Comparison of ENCODE assay signal across 1 fruit fly cellular context in the genomic region with DNA sequence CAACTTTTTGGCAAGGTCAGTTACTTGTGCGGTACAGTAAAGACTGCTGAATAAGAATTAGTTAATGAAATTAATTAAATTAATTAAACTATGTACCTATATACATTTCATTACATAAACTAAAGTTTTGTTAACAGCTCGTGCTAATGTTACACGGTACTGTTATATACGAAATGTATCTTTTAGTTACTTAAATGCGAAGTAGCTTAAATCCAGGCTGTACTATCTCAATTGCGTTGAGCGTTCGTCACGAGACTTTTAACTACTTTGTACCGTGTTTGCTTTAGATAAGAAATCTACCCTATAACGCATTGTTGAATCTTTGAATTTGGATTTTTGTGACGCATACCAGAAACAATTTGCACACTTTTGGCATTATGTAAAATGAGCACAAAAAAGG.
A peak's percentile ranks its signal among the peaks of the same experiment; 100 is the strongest.
TF ChIP-seq lines count a peak whose summit lies in the region.

No protein-coding gene starts in this region.

TF ChIP-seq in whole organism, embryonic, 481 proteins besides CTCF, POLR2A, EP300 and RAD21 (continued from another document and continues in another):
- peak; percentile 11 for TF ChIP-seq CG18476 (GFP tag; optimal IDR thresholded peaks at IDR 0.05; lab: Kevin White, UChicago)
- TF ChIP-seq Hr3 (GFP tag; optimal IDR thresholded peaks at IDR 0.05; lab: Kevin White, UChicago) = no peak
- no peak for TF ChIP-seq Dfd (GFP tag; optimal IDR thresholded peaks at IDR 0.05; lab: Kevin White, UChicago)
- TF ChIP-seq Med (GFP tag; lab: Kevin White, UChicago) = peak; percentile 82
- no peak for TF ChIP-seq CG1529 (GFP tag; optimal IDR thresholded peaks at IDR 0.05; lab: Kevin White, UChicago)
- TF ChIP-seq CG3065 (GFP tag; optimal IDR thresholded peaks at IDR 0.05; lab: Kevin White, UChicago) = no peak
- TF ChIP-seq crp (GFP tag; optimal IDR thresholded peaks at IDR 0.05; lab: Kevin White, UChicago) = no peak
- TF ChIP-seq grau (tag; optimal IDR thresholded peaks at IDR 0.05; lab: Kevin White, UChicago) = peak; percentile 78
- no peak for TF ChIP-seq CG17328 (GFP tag; IDR thresholded peaks at IDR 0.05; lab: Robert Waterston, UW)
- TF ChIP-seq CG12744 (GFP tag; optimal IDR thresholded peaks at IDR 0.05; lab: Kevin White, UChicago) = peak; percentile 3
- TF ChIP-seq eve (GFP tag; optimal IDR thresholded peaks at IDR 0.05; lab: Kevin White, UChicago) = peak in 1 of 2 experiments; percentile 57
- peak; percentile 28 for TF ChIP-seq CG13775 (GFP tag; optimal IDR thresholded peaks at IDR 0.05; lab: Kevin White, UChicago)
- TF ChIP-seq CG10147 (GFP tag; optimal IDR thresholded peaks at IDR 0.05; lab: Kevin White, UChicago) = peak; percentile 48
- TF ChIP-seq CG12659 (GFP tag; optimal IDR thresholded peaks at IDR 0.05; lab: Kevin White, UChicago) = peak; percentile 30
- TF ChIP-seq E2f2 (GFP tag; IDR thresholded peaks at IDR 0.05; lab: Robert Waterston, UW) = 0 out of 2 replicates have a peak, but pooled peaks have one; percentile 24
- TF ChIP-seq dati (GFP tag; IDR thresholded peaks at IDR 0.05; lab: Robert Waterston, UW) = no peak
- no peak for TF ChIP-seq pnt (GFP tag; optimal IDR thresholded peaks at IDR 0.05; lab: Kevin White, UChicago)
- peak; percentile 30 for TF ChIP-seq CG6765 (GFP tag; optimal IDR thresholded peaks at IDR 0.05; lab: Kevin White, UChicago)
- no peak for TF ChIP-seq Neu2 (GFP tag; optimal IDR thresholded peaks at IDR 0.05; lab: Kevin White, UChicago; ENCODE audit: borderline replicate concordance)
- TF ChIP-seq dmrt99B (tag; optimal IDR thresholded peaks at IDR 0.05; lab: Kevin White, UChicago) = peak; percentile 31
- no peak for TF ChIP-seq CG4360 (GFP tag; IDR thresholded peaks at IDR 0.05; lab: Robert Waterston, UW)
- peak; percentile 57 for TF ChIP-seq CG9932 (GFP tag; IDR thresholded peaks at IDR 0.05; lab: Robert Waterston, UW)
- no peak for TF ChIP-seq CG31388 (GFP tag; optimal IDR thresholded peaks at IDR 0.05; lab: Kevin White, UChicago)
- peak; percentile 20; the same call in 1 of the 2 replicates for TF ChIP-seq CG10366 (GFP tag; IDR thresholded peaks at IDR 0.05; lab: Robert Waterston, UW)
- peak; percentile 29 for TF ChIP-seq CoRest (tag; optimal IDR thresholded peaks at IDR 0.05; lab: Kevin White, UChicago)
- peak; percentile 28 for TF ChIP-seq Hsf (GFP tag; optimal IDR thresholded peaks at IDR 0.05; lab: Kevin White, UChicago)
- peak; percentile 46 for TF ChIP-seq Fer1 (GFP tag; optimal IDR thresholded peaks at IDR 0.05; lab: Kevin White, UChicago)
- TF ChIP-seq bab2 (GFP tag; optimal IDR thresholded peaks at IDR 0.05; lab: Kevin White, UChicago) = peak; percentile 7
- TF ChIP-seq CG6689 (GFP tag; IDR thresholded peaks at IDR 0.05; lab: Robert Waterston, UW) = peak; percentile 14; the same call in 1 of the 2 replicates
- TF ChIP-seq wek (GFP tag; optimal IDR thresholded peaks at IDR 0.05; lab: Kevin White, UChicago) = no peak
- no peak for TF ChIP-seq ATbp (GFP tag; optimal IDR thresholded peaks at IDR 0.05; lab: Kevin White, UChicago)
- no peak for TF ChIP-seq zf30C (GFP tag; optimal IDR thresholded peaks at IDR 0.05; lab: Kevin White, UChicago)
- TF ChIP-seq CG9817 (tag; optimal IDR thresholded peaks at IDR 0.05; lab: Kevin White, UChicago) = peak; percentile 22
- TF ChIP-seq Fer3 (tag; optimal IDR thresholded peaks at IDR 0.05; lab: Kevin White, UChicago) = peak; percentile 60
- no peak for TF ChIP-seq unc-4 (GFP tag; IDR thresholded peaks at IDR 0.05; lab: Robert Waterston, UW; ENCODE audit: partially characterized antibody)
- peak; percentile 40 for TF ChIP-seq lilli (GFP tag; optimal IDR thresholded peaks at IDR 0.05; lab: Kevin White, UChicago)
- no peak for TF ChIP-seq CG16815 (GFP tag; optimal IDR thresholded peaks at IDR 0.05; lab: Kevin White, UChicago)
- TF ChIP-seq Hmr (GFP tag; optimal IDR thresholded peaks at IDR 0.05; lab: Kevin White, UChicago) = peak; percentile 27
- TF ChIP-seq CG33557 (GFP tag; optimal IDR thresholded peaks at IDR 0.05; lab: Kevin White, UChicago) = no peak
- TF ChIP-seq HHEX (GFP tag; optimal IDR thresholded peaks at IDR 0.05; lab: Kevin White, UChicago) = peak; percentile 34
- no peak for TF ChIP-seq sob (GFP tag; IDR thresholded peaks at IDR 0.05; lab: Robert Waterston, UW)
- TF ChIP-seq CG9797 (GFP tag; optimal IDR thresholded peaks at IDR 0.05; lab: Kevin White, UChicago) = no peak
- TF ChIP-seq Oli (tag; optimal IDR thresholded peaks at IDR 0.05; lab: Kevin White, UChicago) = peak; percentile 8
- peak; percentile 2 for TF ChIP-seq Max (GFP tag; optimal IDR thresholded peaks at IDR 0.05; lab: Kevin White, UChicago)
- 0 out of 2 replicates have a peak, but pooled peaks have one; percentile 13 for TF ChIP-seq GATAe (GFP tag; conservative IDR thresholded peaks at IDR 0.05; lab: Robert Waterston, UW)
- TF ChIP-seq pita (GFP tag; optimal IDR thresholded peaks at IDR 0.05; lab: Kevin White, UChicago) = no peak
- peak; percentile 22; the same call in 1 of the 2 replicates for TF ChIP-seq gsb (GFP tag; IDR thresholded peaks at IDR 0.05; lab: Robert Waterston, UW)
- TF ChIP-seq CG7928 (GFP tag; optimal IDR thresholded peaks at IDR 0.05; lab: Kevin White, UChicago) = peak; percentile 16
- TF ChIP-seq tio (GFP tag; optimal IDR thresholded peaks at IDR 0.05; lab: Kevin White, UChicago) = peak; percentile 9
- TF ChIP-seq da (GFP tag; optimal IDR thresholded peaks at IDR 0.05; lab: Kevin White, UChicago) = no peak
- no peak for TF ChIP-seq CG3163 (GFP tag; optimal IDR thresholded peaks at IDR 0.05; lab: Kevin White, UChicago)
- TF ChIP-seq jigr1 (GFP tag; IDR thresholded peaks at IDR 0.05; lab: Robert Waterston, UW) = no peak
- TF ChIP-seq CG6254 (GFP tag; optimal IDR thresholded peaks at IDR 0.05; lab: Kevin White, UChicago) = no peak
- no peak for TF ChIP-seq zen (tag; optimal IDR thresholded peaks at IDR 0.05; lab: Kevin White, UChicago)
- TF ChIP-seq CG2712 (tag; optimal IDR thresholded peaks at IDR 0.05; lab: Kevin White, UChicago) = no peak
- peak; percentile 13 for TF ChIP-seq CG15011 (GFP tag; optimal IDR thresholded peaks at IDR 0.05; lab: Kevin White, UChicago)
- TF ChIP-seq CG9727 (GFP tag; optimal IDR thresholded peaks at IDR 0.05; lab: Kevin White, UChicago) = peak; percentile 57
- no peak for TF ChIP-seq fd102C (GFP tag; optimal IDR thresholded peaks at IDR 0.05; lab: Kevin White, UChicago)
- peak; percentile 31 for TF ChIP-seq CG30403 (GFP tag; optimal IDR thresholded peaks at IDR 0.05; lab: Kevin White, UChicago)
- peak; percentile 35; the same call in 1 of the 2 replicates for TF ChIP-seq klu (GFP tag; IDR thresholded peaks at IDR 0.05; lab: Robert Waterston, UW)
- TF ChIP-seq Xbp1 (GFP tag; optimal IDR thresholded peaks at IDR 0.05; lab: Kevin White, UChicago) = no peak
- TF ChIP-seq sd (tag; optimal IDR thresholded peaks at IDR 0.05; lab: Kevin White, UChicago) = no peak
- TF ChIP-seq pan (optimal IDR thresholded peaks at IDR 0.05; lab: Kevin White, UChicago) = no peak
- TF ChIP-seq pan (GFP tag; optimal IDR thresholded peaks at IDR 0.05 in 1 of 2, IDR thresholded peaks at IDR 0.05 in 1 of 2) = peak in 1 of 2 experiments; percentile 31
- no peak for TF ChIP-seq CG11696 (GFP tag; IDR thresholded peaks at IDR 0.05; lab: Robert Waterston, UW)
- TF ChIP-seq CG12391 (tag; optimal IDR thresholded peaks at IDR 0.05; lab: Kevin White, UChicago) = no peak
- no peak for TF ChIP-seq CG31441 (GFP tag; IDR thresholded peaks at IDR 0.05; lab: Robert Waterston, UW)
- TF ChIP-seq CG15601 (tag; optimal IDR thresholded peaks at IDR 0.05; lab: Kevin White, UChicago) = no peak
- no peak for TF ChIP-seq fd64A (GFP tag; optimal IDR thresholded peaks at IDR 0.05; lab: Kevin White, UChicago)
- peak; percentile 92 for TF ChIP-seq cwo (GFP tag; optimal IDR thresholded peaks at IDR 0.05; lab: Kevin White, UChicago)
- TF ChIP-seq croc (GFP tag; conservative IDR thresholded peaks at IDR 0.05; lab: Robert Waterston, UW) = no peak
- TF ChIP-seq ems (GFP tag; optimal IDR thresholded peaks at IDR 0.05; lab: Kevin White, UChicago) = peak; percentile 2
- peak; percentile 28 for TF ChIP-seq CG13424 (tag; optimal IDR thresholded peaks at IDR 0.05; lab: Kevin White, UChicago)
- no peak for TF ChIP-seq Elba2 (GFP tag; optimal IDR thresholded peaks at IDR 0.05; lab: Kevin White, UChicago)
- peak; percentile 7 for TF ChIP-seq CG17359 (tag; optimal IDR thresholded peaks at IDR 0.05; lab: Kevin White, UChicago)
- TF ChIP-seq CG2875 (GFP tag; optimal IDR thresholded peaks at IDR 0.05; lab: Kevin White, UChicago) = no peak
- TF ChIP-seq CG14014 (GFP tag; IDR thresholded peaks at IDR 0.05; lab: Robert Waterston, UW) = peak; percentile 50; the same call in 1 of the 2 replicates
- TF ChIP-seq mld (GFP tag; IDR thresholded peaks at IDR 0.05; lab: Robert Waterston, UW; ENCODE audit: partially characterized antibody) = no peak
- peak; percentile 82 for TF ChIP-seq Meics (GFP tag; optimal IDR thresholded peaks at IDR 0.05; lab: Kevin White, UChicago)
- TF ChIP-seq CG12071 (GFP tag; optimal IDR thresholded peaks at IDR 0.05; lab: Kevin White, UChicago) = no peak
- TF ChIP-seq Lpt (GFP tag; optimal IDR thresholded peaks at IDR 0.05; lab: Kevin White, UChicago) = no peak
- TF ChIP-seq CG4424 (GFP tag; optimal IDR thresholded peaks at IDR 0.05; lab: Kevin White, UChicago) = no peak
- no peak for TF ChIP-seq Ssrp (tag; optimal IDR thresholded peaks at IDR 0.05; lab: Kevin White, UChicago)
- TF ChIP-seq CG11560 (tag; IDR thresholded peaks at IDR 0.05; lab: Robert Waterston, UW) = no peak
- TF ChIP-seq CG15269 (tag; optimal IDR thresholded peaks at IDR 0.05; lab: Kevin White, UChicago) = peak; percentile 40
- no peak for TF ChIP-seq gfzf (GFP tag; optimal IDR thresholded peaks at IDR 0.05; lab: Kevin White, UChicago)
- no peak for TF ChIP-seq Doc2 (GFP tag; IDR thresholded peaks at IDR 0.05; lab: Robert Waterston, UW)
- no peak for TF ChIP-seq CG6175 (GFP tag; IDR thresholded peaks at IDR 0.05; lab: Robert Waterston, UW)
- TF ChIP-seq CG11695 (GFP tag; IDR thresholded peaks at IDR 0.05; lab: Robert Waterston, UW) = peak; percentile 43; the same call in 2 of the 3 replicates
- peak; percentile 36 for TF ChIP-seq zfh2 (GFP tag; optimal IDR thresholded peaks at IDR 0.05; lab: Kevin White, UChicago)
- peak; percentile 28; the same call in 1 of the 2 replicates for TF ChIP-seq Taf1 (GFP tag; IDR thresholded peaks at IDR 0.05; lab: Robert Waterston, UW)
- peak; percentile 45 for TF ChIP-seq CG3847 (GFP tag; IDR thresholded peaks at IDR 0.05; lab: Robert Waterston, UW)
- peak; percentile 35; the same call in 1 of the 2 replicates for TF ChIP-seq al (GFP tag; IDR thresholded peaks at IDR 0.05; lab: Robert Waterston, UW)
- peak; percentile 29 for TF ChIP-seq emc (GFP tag; optimal IDR thresholded peaks at IDR 0.05; lab: Kevin White, UChicago)
- TF ChIP-seq gem (tag; optimal IDR thresholded peaks at IDR 0.05; lab: Kevin White, UChicago) = peak; percentile 43
- no peak for TF ChIP-seq sim (GFP tag; IDR thresholded peaks at IDR 0.05; lab: Robert Waterston, UW)
- TF ChIP-seq CG12769 (tag; optimal IDR thresholded peaks at IDR 0.05; lab: Kevin White, UChicago) = no peak
- no peak for TF ChIP-seq C15 (GFP tag; IDR thresholded peaks at IDR 0.05; lab: Robert Waterston, UW)
- peak; percentile 45; the same call in 1 of the 2 replicates for TF ChIP-seq wdn (GFP tag; IDR thresholded peaks at IDR 0.05; lab: Robert Waterston, UW)
- TF ChIP-seq CG18619 (GFP tag; optimal IDR thresholded peaks at IDR 0.05; lab: Kevin White, UChicago) = peak; percentile 25
- no peak for TF ChIP-seq amos (GFP tag; IDR thresholded peaks at IDR 0.05; lab: Robert Waterston, UW; ENCODE audit: partially characterized antibody)
- peak; percentile 14 to 18 for TF ChIP-seq dpn (GFP tag; optimal IDR thresholded peaks at IDR 0.05; lab: Kevin White, UChicago)
- TF ChIP-seq CG32532 (GFP tag; IDR thresholded peaks at IDR 0.05; lab: Robert Waterston, UW) = peak; percentile 40; the same call in 1 of the 2 replicates
- no peak for TF ChIP-seq Sry-β (GFP tag; optimal IDR thresholded peaks at IDR 0.05; lab: Kevin White, UChicago)
- peak; percentile 1 for TF ChIP-seq CG12104 (GFP tag; optimal IDR thresholded peaks at IDR 0.05; lab: Kevin White, UChicago)
- peak; percentile 66 for TF ChIP-seq CG2120 (GFP tag; optimal IDR thresholded peaks at IDR 0.05; lab: Kevin White, UChicago)
- no peak for TF ChIP-seq hkb (optimal IDR thresholded peaks at IDR 0.05; lab: Kevin White, UChicago)
- 0 out of 2 replicates have a peak, but pooled peaks have one; percentile 27 for TF ChIP-seq hkb (GFP tag; IDR thresholded peaks at IDR 0.05; lab: Robert Waterston, UW)
- no peak for TF ChIP-seq peb (GFP tag; IDR thresholded peaks at IDR 0.05; lab: Robert Waterston, UW)
- TF ChIP-seq zfh1 (GFP tag; IDR thresholded peaks at IDR 0.05; lab: Robert Waterston, UW) = no peak
- no peak for TF ChIP-seq Bteb2 (GFP tag; optimal IDR thresholded peaks at IDR 0.05; lab: Kevin White, UChicago)
- TF ChIP-seq Sry-δ (GFP tag; optimal IDR thresholded peaks at IDR 0.05; lab: Kevin White, UChicago) = no peak
- TF ChIP-seq Aef1 (GFP tag; IDR thresholded peaks at IDR 0.05; lab: Robert Waterston, UW) = 0 out of 3 replicates have a peak, but pooled peaks have one; percentile 31
- TF ChIP-seq gro (GFP tag; optimal IDR thresholded peaks at IDR 0.05; lab: Kevin White, UChicago) = peak; percentile 38
- TF ChIP-seq ind (GFP tag; optimal IDR thresholded peaks at IDR 0.05; lab: Kevin White, UChicago) = peak; percentile 34
- 0 out of 3 replicates have a peak, but pooled peaks have one; percentile 39 for TF ChIP-seq Dbx (GFP tag; IDR thresholded peaks at IDR 0.05; lab: Robert Waterston, UW)
- TF ChIP-seq CG3726 (GFP tag; IDR thresholded peaks at IDR 0.05; lab: Robert Waterston, UW) = no peak
- TF ChIP-seq CG4404 (GFP tag; IDR thresholded peaks at IDR 0.05; lab: Robert Waterston, UW) = peak; percentile 28; the same call in 1 of the 2 replicates
- TF ChIP-seq CG7357 (GFP tag; IDR thresholded peaks at IDR 0.05; lab: Robert Waterston, UW) = 0 out of 3 replicates have a peak, but pooled peaks have one; percentile 26
- TF ChIP-seq sens (GFP tag; lab: Kevin White, UChicago) = peak; percentile 59
- no peak for TF ChIP-seq CG16813 (GFP tag; IDR thresholded peaks at IDR 0.05; lab: Robert Waterston, UW; ENCODE audit: partially characterized antibody)
- peak; percentile 39 for TF ChIP-seq HLH54F (GFP tag; optimal IDR thresholded peaks at IDR 0.05; lab: Kevin White, UChicago)
- no peak for TF ChIP-seq CG2199 (GFP tag; IDR thresholded peaks at IDR 0.05; lab: Robert Waterston, UW)
- TF ChIP-seq Vsx1 (GFP tag; optimal IDR thresholded peaks at IDR 0.05; lab: Kevin White, UChicago) = no peak
- TF ChIP-seq CG8478 (optimal IDR thresholded peaks at IDR 0.05; lab: Kevin White, UChicago) = no peak
- TF ChIP-seq CG4617 (GFP tag; optimal IDR thresholded peaks at IDR 0.05; lab: Kevin White, UChicago; ENCODE audit: borderline replicate concordance) = no peak
- TF ChIP-seq exex (tag; optimal IDR thresholded peaks at IDR 0.05; lab: Kevin White, UChicago) = no peak
